Fruit fly (Drosophila melanogaster) whole organism, prepupa: ENCODE data around the gene CG13458.

Experiments
- Blimp-1 ChIP-seq: fragments of 200-800 bp; sonication (Bioruptor generic); optimal IDR thresholded peaks from 3 replicates; lab custom pipeline; 2017; ENCODE audit warnings: missing biosample characterization, missing genetic modification characterization, mild to moderate bottlenecking, moderate library complexity, missing genetic modification reagents
- CG10631 ChIP-seq: fragments of 200-800 bp; sonication (Bioruptor generic); optimal IDR thresholded peaks from 2 replicates; lab custom pipeline; 2016; ENCODE audit warnings: missing biosample characterization, missing genetic modification characterization
- CG11294 ChIP-seq: fragments of 200-800 bp; sonication (Bioruptor generic); IDR thresholded peaks from 2 replicates; pipeline ENCODE4 v1.3.6; 2022; ENCODE audit warnings: missing biosample characterization, missing genetic modification characterization
- CG11762 ChIP-seq: fragments of 200-800 bp; sonication (Bioruptor generic); optimal IDR thresholded peaks from 3 replicates; lab custom pipeline; 2016; ENCODE audit warnings: missing biosample characterization, missing genetic modification characterization; ENCODE audit not compliant: insufficient read depth
- CG11902 ChIP-seq: fragments of 200-800 bp; sonication (Bioruptor generic); optimal IDR thresholded peaks from 3 replicates; lab custom pipeline; 2016; ENCODE audit warnings: missing biosample characterization, missing genetic modification characterization
- CG15336 ChIP-seq: fragments of 200-800 bp; sonication (Bioruptor generic); IDR thresholded peaks from 2 replicates; pipeline ENCODE4 v1.3.6; 2022; ENCODE audit warnings: missing biosample characterization, missing genetic modification characterization
- CG3032 ChIP-seq: fragments of 200-800 bp; optimal IDR thresholded peaks from 2 replicates; lab custom pipeline; 2019; ENCODE audit warnings: missing biosample characterization, mild to moderate bottlenecking, missing genetic modification characterization, moderate library complexity
- CG31627 ChIP-seq: fragments of 200-800 bp; sonication (Bioruptor generic); optimal IDR thresholded peaks from 3 replicates; lab custom pipeline; 2016; ENCODE audit warnings: missing biosample characterization, missing genetic modification characterization
- CG32006 ChIP-seq: fragments of 200-800 bp; sonication (Bioruptor generic); optimal IDR thresholded peaks from 3 replicates; lab custom pipeline; 2017; ENCODE audit warnings: missing biosample characterization, mild to moderate bottlenecking, missing genetic modification characterization
- CG4318 ChIP-seq: fragments of 200-800 bp; sonication (Bioruptor generic); optimal IDR thresholded peaks from 3 replicates; lab custom pipeline; 2017; ENCODE audit warnings: missing biosample characterization, mild to moderate bottlenecking, missing genetic modification characterization
- CG6163 ChIP-seq: fragments of 200-800 bp; sonication (Bioruptor generic); IDR thresholded peaks from 3 replicates; pipeline ENCODE4 v1.3.6; 2022; ENCODE audit warnings: missing biosample characterization, missing genetic modification characterization
- CG6808 ChIP-seq: fragments of 200-800 bp; sonication (Bioruptor generic); optimal IDR thresholded peaks from 3 replicates; lab custom pipeline; 2017; ENCODE audit warnings: missing biosample characterization, missing genetic modification characterization, mild to moderate bottlenecking, moderate library complexity, missing genetic modification reagents
- CG8119 ChIP-seq: fragments of 200-800 bp; sonication (Bioruptor generic); IDR thresholded peaks from 3 replicates; pipeline ENCODE4 v1.3.6; 2022; ENCODE audit warnings: missing biosample characterization, missing genetic modification characterization
- CG8319 ChIP-seq: fragments of 200-800 bp; sonication (Bioruptor generic); optimal IDR thresholded peaks from 3 replicates; lab custom pipeline; 2016; ENCODE audit warnings: missing biosample characterization, missing genetic modification characterization
- Eip78C ChIP-seq: fragments of 200-800 bp; sonication (Bioruptor generic); peaks from one replicate; lab custom pipeline; 2016; ENCODE audit warnings: missing biosample characterization, missing genetic modification characterization
- Ets21C ChIP-seq: fragments of 200-800 bp; sonication (Bioruptor generic); optimal IDR thresholded peaks from 3 replicates; lab custom pipeline; 2016; ENCODE audit warnings: missing biosample characterization, missing genetic modification characterization
- Ets96B ChIP-seq: fragments of 200-800 bp; optimal IDR thresholded peaks from 2 replicates; lab custom pipeline; 2019; ENCODE audit warnings: missing biosample characterization, mild to moderate bottlenecking, missing genetic modification characterization, moderate library complexity
- Gug ChIP-seq: fragments of 200-800 bp; sonication (Bioruptor generic); IDR thresholded peaks from 2 replicates; pipeline ENCODE4 v1.3.6; 2022; ENCODE audit warnings: missing biosample characterization, missing genetic modification characterization
- Hr38 ChIP-seq: sonication (Bioruptor generic); optimal IDR thresholded peaks from 2 replicates; lab custom pipeline; 2016; ENCODE audit warnings: missing biosample characterization, missing genetic modification characterization
- Hr39 ChIP-seq: fragments of 200-800 bp; sonication (Bioruptor generic); optimal IDR thresholded peaks from 2 replicates; lab custom pipeline; 2016; ENCODE audit warnings: missing biosample characterization, missing genetic modification characterization
- Hr4 ChIP-seq: fragments of 200-800 bp; sonication (Bioruptor generic); optimal IDR thresholded peaks from 3 replicates; lab custom pipeline; 2016; ENCODE audit warnings: missing biosample characterization, missing genetic modification characterization
- Lpt ChIP-seq: fragments of 200-800 bp; sonication (Bioruptor generic); optimal IDR thresholded peaks from 3 replicates; lab custom pipeline; 2016; ENCODE audit warnings: missing biosample characterization, missing genetic modification characterization
- Sox14 ChIP-seq: fragments of 200-800 bp; sonication (Bioruptor generic); optimal IDR thresholded peaks from 3 replicates; lab custom pipeline; 2016; ENCODE audit warnings: missing biosample characterization, missing genetic modification characterization
- Sox15 ChIP-seq: fragments of 200-800 bp; sonication (Bioruptor generic); optimal IDR thresholded peaks from 3 replicates; lab custom pipeline; 2016; ENCODE audit warnings: missing biosample characterization, missing genetic modification characterization
- achi ChIP-seq: fragments of 200-800 bp; sonication (Bioruptor generic); optimal IDR thresholded peaks from 3 replicates; lab custom pipeline; 2016; ENCODE audit warnings: missing biosample characterization, missing genetic modification characterization
- acj6 ChIP-seq: fragments of 200-800 bp; sonication (Bioruptor generic); optimal IDR thresholded peaks from 3 replicates; lab custom pipeline; 2016; ENCODE audit warnings: missing biosample characterization, missing genetic modification characterization
- cyc ChIP-seq: fragments of 200-800 bp; sonication (Bioruptor generic); optimal IDR thresholded peaks from 3 replicates; lab custom pipeline; 2016; ENCODE audit warnings: missing biosample characterization, missing genetic modification characterization
- dac ChIP-seq: fragments of 200-800 bp; sonication (Bioruptor generic); optimal IDR thresholded peaks from 2 replicates; lab custom pipeline; 2017; ENCODE audit warnings: missing biosample characterization, mild to moderate bottlenecking, missing genetic modification characterization
- eg ChIP-seq: fragments of 200-800 bp; sonication (Bioruptor generic); IDR thresholded peaks from 3 replicates; pipeline ENCODE4 v1.3.6; 2022; ENCODE audit warnings: missing biosample characterization, missing genetic modification characterization
- esn ChIP-seq: fragments of 200-800 bp; sonication (Bioruptor generic); optimal IDR thresholded peaks from 2 replicates; lab custom pipeline; 2016; ENCODE audit warnings: missing biosample characterization, mild to moderate bottlenecking, missing genetic modification characterization, moderate library complexity
- fd59A ChIP-seq: fragments of 200-800 bp; sonication (Bioruptor generic); optimal IDR thresholded peaks from 2 replicates; lab custom pipeline; 2017; ENCODE audit warnings: missing biosample characterization, mild to moderate bottlenecking, missing genetic modification characterization, missing genetic modification reagents
- fkh ChIP-seq: fragments of 200-800 bp; sonication (Bioruptor generic); optimal IDR thresholded peaks from 3 replicates; lab custom pipeline; 2017; ENCODE audit warnings: missing biosample characterization, mild to moderate bottlenecking, missing genetic modification characterization, moderate library complexity
- lz ChIP-seq: fragments of 200-800 bp; sonication (Bioruptor generic); optimal IDR thresholded peaks from 3 replicates; lab custom pipeline; 2016; ENCODE audit warnings: missing biosample characterization, missing genetic modification characterization
- net ChIP-seq: fragments of 200-800 bp; sonication (Bioruptor generic); optimal IDR thresholded peaks from 3 replicates; lab custom pipeline; 2016; ENCODE audit warnings: missing biosample characterization, missing genetic modification characterization
- spab ChIP-seq: fragments of 200-800 bp; sonication (Bioruptor generic); optimal IDR thresholded peaks from 2 replicates; lab custom pipeline; 2017; ENCODE audit warnings: missing biosample characterization, mild to moderate bottlenecking, missing genetic modification characterization, missing genetic modification reagents
- ss ChIP-seq, 2 experiments: fragments of 200-800 bp; sonication (Bioruptor generic); optimal IDR thresholded peaks; 2 replicates in 1 of 2; 3 replicates in 1 of 2; lab custom pipeline; 2017 to 2018; ENCODE audit warnings: mild to moderate bottlenecking in 2 of 2, missing biosample characterization in 2 of 2, missing genetic modification characterization in 2 of 2, moderate library complexity in 1 of 2
- topi ChIP-seq: fragments of 200-800 bp; sonication (Bioruptor generic); optimal IDR thresholded peaks from 3 replicates; lab custom pipeline; 2016; ENCODE audit warnings: missing biosample characterization, missing genetic modification characterization

The CG13458 gene

dm6 chr3L:15150028-15150427 lies 36.7 kb downstream of the CG13458 start:
- no peak for TF ChIP-seq cyc
- peak; percentile 57 for TF ChIP-seq fkh

- TF ChIP-seq net (GFP tag; lab: Kevin White, UChicago) (no peak), acj6 (GFP tag; lab: Kevin White, UChicago) (no peak), Ets96B (peak; percentile 62), cyc (peak; percentile 68), CG15336 (GFP tag; lab: Robert Waterston, UW) (peak; percentile 46; the same call in 1 of the 2 replicates), esn (peak; percentile 76), Hr39 (peak; percentile 84), Sox15 (GFP tag; lab: Kevin White, UChicago) (peak; percentile 76), Ets21C (GFP tag; lab: Kevin White, UChicago) (peak; percentile 55), ss (GFP tag; optimal IDR thresholded peaks at IDR 0.05; lab: Kevin White, UChicago) (no peak), dac (GFP tag; lab: Kevin White, UChicago) (no peak), CG8119 (GFP tag; lab: Robert Waterston, UW) (peak; percentile 48; the same call in 2 of the 3 replicates), fd59A (GFP tag; lab: Kevin White, UChicago) (peak; percentile 19), Eip78C (GFP tag; lab: Kevin White, UChicago) (no peak), CG32006 (GFP tag; lab: Kevin White, UChicago) (peak; percentile 79), Hr4 (GFP tag; lab: Kevin White, UChicago) (no peak), CG31627 (GFP tag; lab: Kevin White, UChicago) (peak; percentile 80), topi (peak; percentile 74), Blimp-1 (peak; percentile 16), CG3032 (tag; lab: Kevin White, UChicago) (peak; percentile 69), lz (peak; percentile 54), eg (peak; percentile 47; the same call in 2 of the 3 replicates), CG11902 (GFP tag; lab: Kevin White, UChicago) (peak; percentile 66), Lpt (GFP tag; lab: Kevin White, UChicago) (peak; percentile 19), Hr38 (GFP tag; lab: Kevin White, UChicago) (no peak), CG6163 (GFP tag; lab: Robert Waterston, UW) (0 out of 3 replicates have a peak, but pooled peaks have one; percentile 52), CG11294 (GFP tag; lab: Robert Waterston, UW) (peak; percentile 41; the same call in 1 of the 2 replicates), CG4318 (GFP tag; lab: Kevin White, UChicago) (peak; percentile 72), CG11762 (GFP tag; lab: Kevin White, UChicago) (peak; percentile 61), CG8319 (GFP tag; lab: Kevin White, UChicago) (peak; percentile 47), CG10631 (GFP tag; lab: Kevin White, UChicago) (no peak), Sox14 (GFP tag; lab: Kevin White, UChicago) (peak; percentile 73), Gug (peak; percentile 15; the same call in 1 of the 2 replicates), CG6808 (GFP tag; lab: Kevin White, UChicago) (no peak), fkh (no peak)
These were observed 45.2 kb downstream of the CG13458 start, which contains the start of the genes Msh6 and Prp31 for dm6 chr3L:15158330-15159114. Gene Msh6, minus strand, starts transcription at chr3L:15158562. Gene Prp31, plus strand, starts transcription at chr3L:15159100.

dm6 chr3L:15161549-15161948 lies 48.2 kb downstream of the CG13458 start, which contains the start of gene CG6878:
Gene CG6878, plus strand, starts transcription at chr3L:15161817.
- peak; percentile 59 for TF ChIP-seq Eip78C (GFP tag; lab: Kevin White, UChicago)
- no peak for TF ChIP-seq spab (GFP tag; lab: Kevin White, UChicago)
- peak; percentile 100 for TF ChIP-seq achi (GFP tag; lab: Kevin White, UChicago)
- peak; percentile 9 for TF ChIP-seq esn
